Fruit fly (Drosophila melanogaster): ENCODE data around the gene Nedd8.
A peak's percentile ranks its signal among the peaks of the same experiment; 100 is the strongest.

Nedd8 gene

dm6 chr2L:18957142-18957674 lies 5.6 kb upstream of the Nedd8 start, which contains the start of gene Bhmt (continued):
- TF ChIP-seq ac (GFP tag; optimal IDR thresholded peaks at IDR 0.05) (no peak), CG10321 (GFP tag; IDR thresholded peaks at IDR 0.05) (no peak), ems (GFP tag; optimal IDR thresholded peaks at IDR 0.05) (no peak), CG14965 (GFP tag; optimal IDR thresholded peaks at IDR 0.05; ENCODE audit: borderline replicate concordance) (no peak), CG3995 (GFP tag; optimal IDR thresholded peaks at IDR 0.05) (no peak), Bteb2 (GFP tag; optimal IDR thresholded peaks at IDR 0.05) (no peak), CG13624 (GFP tag; optimal IDR thresholded peaks at IDR 0.05) (peak; percentile 39), btn (GFP tag; optimal IDR thresholded peaks at IDR 0.05) (no peak), Trl (optimal IDR thresholded peaks at IDR 0.05) (no peak), Trl (GFP tag; optimal IDR thresholded peaks at IDR 0.05) (no peak), gem (tag; optimal IDR thresholded peaks at IDR 0.05) (peak; percentile 78), exex (tag; optimal IDR thresholded peaks at IDR 0.05) (peak; percentile 56), CG32772 (GFP tag; IDR thresholded peaks at IDR 0.05) (no peak; the same call in 1 of the 2 replicates), grn (GFP tag; optimal IDR thresholded peaks at IDR 0.05) (no peak), sisA (GFP tag; IDR thresholded peaks at IDR 0.05) (no peak; the same call in 1 of the 2 replicates), CG9437 (GFP tag; optimal IDR thresholded peaks at IDR 0.05) (peak; percentile 35), gsb-n (tag; optimal IDR thresholded peaks at IDR 0.05) (no peak), dmrt99B (tag; optimal IDR thresholded peaks at IDR 0.05) (peak; percentile 71), CG42726 (GFP tag; IDR thresholded peaks at IDR 0.05; ENCODE audit: partially characterized antibody) (no peak), grau (tag; optimal IDR thresholded peaks at IDR 0.05) (peak; percentile 96), vfl (GFP tag; optimal IDR thresholded peaks at IDR 0.05) (no peak), CG7745 (tag; optimal IDR thresholded peaks at IDR 0.05) (no peak), Nf-YA (GFP tag; IDR thresholded peaks at IDR 0.05) (no peak), mam (GFP tag; optimal IDR thresholded peaks at IDR 0.05) (peak; percentile 21), ftz-f1 (GFP tag; optimal IDR thresholded peaks at IDR 0.05) (no peak), CG4328 (GFP tag; optimal IDR thresholded peaks at IDR 0.05) (peak; percentile 0), ab (GFP tag; optimal IDR thresholded peaks at IDR 0.05) (no peak), B-H1 (GFP tag; IDR thresholded peaks at IDR 0.05) (peak; percentile 52), CG16813 (GFP tag; IDR thresholded peaks at IDR 0.05; ENCODE audit: partially characterized antibody) (no peak), Dip3 (GFP tag; optimal IDR thresholded peaks at IDR 0.05) (no peak), ap (GFP tag; IDR thresholded peaks at IDR 0.05) (no peak), CG6683 (GFP tag; optimal IDR thresholded peaks at IDR 0.05) (peak; percentile 43), CG8359 (GFP tag; optimal IDR thresholded peaks at IDR 0.05; ENCODE audit: borderline replicate concordance) (no peak), CG10209 (GFP tag; optimal IDR thresholded peaks at IDR 0.05) (peak; percentile 54), unpg (GFP tag; optimal IDR thresholded peaks at IDR 0.05) (peak; percentile 71), Hey (tag; optimal IDR thresholded peaks at IDR 0.05) (no peak), CG17385 (GFP tag; optimal IDR thresholded peaks at IDR 0.05) (peak; percentile 62), sd (tag; optimal IDR thresholded peaks at IDR 0.05) (peak; percentile 84), MESR4 (GFP tag; optimal IDR thresholded peaks at IDR 0.05) (no peak), lab (GFP tag; optimal IDR thresholded peaks at IDR 0.05) (peak; percentile 89), Rfx (GFP tag; IDR thresholded peaks at IDR 0.05) (peak; percentile 86), vnd (GFP tag; IDR thresholded peaks at IDR 0.05; ENCODE audit: partially characterized antibody) (no peak), Poxn (GFP tag; IDR thresholded peaks at IDR 0.05) (0 out of 2 replicates have a peak, but pooled peaks have one; percentile 23), CG30020 (tag; optimal IDR thresholded peaks at IDR 0.05) (no peak), nerfin-1 (tag; optimal IDR thresholded peaks at IDR 0.05) (no peak), CG9876 (GFP tag; optimal IDR thresholded peaks at IDR 0.05) (no peak), Xbp1 (GFP tag; optimal IDR thresholded peaks at IDR 0.05) (peak; percentile 57), Fer1 (GFP tag; optimal IDR thresholded peaks at IDR 0.05) (peak; percentile 76), CG4820 (GFP tag; optimal IDR thresholded peaks at IDR 0.05) (peak; percentile 40), CG10462 (GFP tag; optimal IDR thresholded peaks at IDR 0.05) (no peak), CG30403 (GFP tag; optimal IDR thresholded peaks at IDR 0.05) (peak; percentile 47)

All from whole organism, embryonic.